Worm (Caenorhabditis elegans): ENCODE data around the gene gld-3.

Gene gld-3

DNA sequence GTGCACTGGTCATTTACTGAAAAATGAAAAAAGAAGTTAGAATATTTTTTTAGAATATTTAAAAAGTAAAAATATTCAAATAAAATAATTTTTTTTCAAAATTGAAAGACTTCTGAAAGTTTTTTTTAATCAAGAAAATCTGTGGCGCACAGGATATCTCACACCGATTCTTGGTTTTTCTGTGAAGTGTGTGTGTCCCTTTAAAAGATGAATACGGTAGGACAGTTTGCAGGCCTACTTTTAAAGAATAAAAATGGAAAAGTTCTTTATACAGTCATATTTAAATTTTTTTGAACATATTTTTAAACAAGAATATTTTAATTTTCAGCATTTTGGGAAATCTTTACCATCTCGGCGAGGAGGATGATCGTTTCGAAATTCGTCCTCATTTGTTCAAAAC, 33.9 kb upstream of the gld-3 start, which contains the start of gene mct-5 (continued):
- no peak for TF ChIP-seq hlh-12 (tag; optimal IDR thresholded peaks at IDR 0.05)
- TF ChIP-seq sptf-2 (GFP tag; optimal IDR thresholded peaks at IDR 0.05), result no peak
- TF ChIP-seq him-1 (tag; optimal IDR thresholded peaks at IDR 0.05), result peak; percentile 21
- TF ChIP-seq madf-8 (GFP tag; conservative IDR thresholded peaks at IDR 0.05), result peak; percentile 98
- TF ChIP-seq unc-62 (GFP tag; optimal IDR thresholded peaks at IDR 0.05), result no peak
- 0 out of 2 replicates have a peak, but pooled peaks have one; percentile 10 for TF ChIP-seq D2030.7 (GFP tag; IDR thresholded peaks at IDR 0.05)
- no peak for TF ChIP-seq Y53F4B.3 (GFP tag; IDR thresholded peaks at IDR 0.05)
- 0 out of 2 replicates have a peak, but pooled peaks have one; percentile 8 for TF ChIP-seq ceh-91 (GFP tag; IDR thresholded peaks at IDR 0.05)
- no peak for TF ChIP-seq sea-2 (GFP tag; IDR thresholded peaks at IDR 0.05)
- TF ChIP-seq ekl-4 (GFP tag; IDR thresholded peaks at IDR 0.05), result no peak
- no peak for TF ChIP-seq aptf-3 (GFP tag; IDR thresholded peaks at IDR 0.05)
- TF ChIP-seq F37B4.10 (GFP tag; IDR thresholded peaks at IDR 0.05), result no peak
- peak; percentile 99 for TF ChIP-seq madf-6 (GFP tag; IDR thresholded peaks at IDR 0.05)
- TF ChIP-seq lin-26 (GFP tag; IDR thresholded peaks at IDR 0.05), result no peak
- TF ChIP-seq nhr-27 (tag; optimal IDR thresholded peaks at IDR 0.05), result no peak
- no peak for TF ChIP-seq mes-4 (tag; optimal IDR thresholded peaks at IDR 0.05)
- peak; percentile 89 for TF ChIP-seq lsl-1 (GFP tag; optimal IDR thresholded peaks at IDR 0.05)
- TF ChIP-seq egrh-3 (GFP tag; IDR thresholded peaks at IDR 0.05), result no peak
- TF ChIP-seq zim-3 (tag; optimal IDR thresholded peaks at IDR 0.05), result no peak
- no peak for TF ChIP-seq pbrm-1 (GFP tag; IDR thresholded peaks at IDR 0.05)
- no peak for TF ChIP-seq cebp-2 (GFP tag; IDR thresholded peaks at IDR 0.05)
- no peak for TF ChIP-seq rpc-1 (optimal IDR thresholded peaks at IDR 0.05)
- no peak for TF ChIP-seq rpc-1 (tag; optimal IDR thresholded peaks at IDR 0.05)
- TF ChIP-seq K12H6.12 (tag; optimal IDR thresholded peaks at IDR 0.05), result no peak
- TF ChIP-seq B0019.2 (GFP tag; conservative IDR thresholded peaks at IDR 0.05), result no peak
- no peak for TF ChIP-seq nfya-1 (tag; optimal IDR thresholded peaks at IDR 0.05; ENCODE audit: borderline replicate concordance, insufficient read depth)
- TF ChIP-seq madf-3 (GFP tag; IDR thresholded peaks at IDR 0.05), result no peak
- no peak for TF ChIP-seq unc-130 (GFP tag; optimal IDR thresholded peaks at IDR 0.05)
- TF ChIP-seq hrde-1 (tag; optimal IDR thresholded peaks at IDR 0.05; ENCODE audit: borderline replicate concordance), result no peak
- TF ChIP-seq F33H1.4 (GFP tag; IDR thresholded peaks at IDR 0.05), result peak; percentile 58
- no peak for TF ChIP-seq ama-1 (optimal IDR thresholded peaks at IDR 0.05)
- TF ChIP-seq ama-1 (GFP tag; optimal IDR thresholded peaks at IDR 0.05), result no peak

DNA sequence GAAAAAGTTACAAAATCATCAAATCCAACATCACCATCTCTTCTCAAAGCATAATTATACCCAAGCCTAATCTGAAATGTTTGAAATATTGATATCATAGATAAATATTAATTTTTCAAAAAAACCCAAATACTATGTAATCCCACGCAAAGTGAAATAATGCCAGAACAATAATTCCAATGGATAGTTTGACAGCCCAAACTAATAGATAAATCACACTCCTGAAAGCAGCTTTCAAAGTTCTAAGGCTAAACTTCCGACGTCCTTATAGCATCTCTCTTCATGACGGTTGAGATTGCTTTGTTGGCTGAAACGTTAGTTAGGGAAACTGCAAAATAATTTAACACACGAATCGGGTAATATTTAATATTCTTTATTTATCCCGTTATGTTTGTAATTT, 33.2 kb upstream of the gld-3 start:
- TF ChIP-seq Y53G8AR.9 (GFP tag; conservative IDR thresholded peaks at IDR 0.05), result 0 out of 2 replicates have a peak, but pooled peaks have one; percentile 50
- TF ChIP-seq him-1 (tag; optimal IDR thresholded peaks at IDR 0.05), result peak; percentile 53
- no peak for TF ChIP-seq tbx-9 (tag; optimal IDR thresholded peaks at IDR 0.05; ENCODE audit: borderline replicate concordance)
- TF ChIP-seq hsf-1 (GFP tag; IDR thresholded peaks at IDR 0.05), result no peak
- no peak for TF ChIP-seq ztf-3 (GFP tag; optimal IDR thresholded peaks at IDR 0.05)
- 0 out of 2 replicates have a peak, but pooled peaks have one; percentile 7 for TF ChIP-seq hmg-1.2 (GFP tag; IDR thresholded peaks at IDR 0.05)
- no peak for TF ChIP-seq ceh-100 (GFP tag; IDR thresholded peaks at IDR 0.05)
- TF ChIP-seq madf-3 (GFP tag; IDR thresholded peaks at IDR 0.05), result peak; percentile 64; the same call in 1 of the 2 replicates

DNA sequence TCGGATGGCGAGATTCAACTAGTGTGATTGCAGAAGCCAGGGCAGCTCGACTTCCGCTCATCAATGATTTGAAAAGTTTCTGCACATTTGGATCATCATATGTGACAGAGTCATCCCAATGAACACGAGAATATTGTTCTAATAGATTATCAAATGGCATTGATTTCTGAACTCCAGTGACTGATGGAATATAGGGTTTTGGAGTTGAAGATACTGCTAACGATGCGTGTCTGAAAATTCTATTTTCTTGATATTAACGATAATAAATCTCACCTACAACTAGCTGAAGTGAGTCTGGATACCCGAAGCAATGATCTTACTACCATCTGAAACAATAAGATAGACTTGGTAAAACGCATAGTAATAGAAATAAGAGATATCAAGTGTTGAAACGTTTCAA, 31.6 kb upstream of the gld-3 start, which contains the start of gene mmaa-1:
Gene mmaa-1 (minus strand): TSS at position 328 of the 400 bp plus-strand sequence.
- TF ChIP-seq nhr-27 (tag; optimal IDR thresholded peaks at IDR 0.05) (no peak), snpc-1.3 (tag; optimal IDR thresholded peaks at IDR 0.05; ENCODE audit: insufficient read depth) (no peak), zfh-2 (GFP tag; conservative IDR thresholded peaks at IDR 0.05) (no peak), sdz-38 (tag; optimal IDR thresholded peaks at IDR 0.05) (no peak), cebp-2 (GFP tag; IDR thresholded peaks at IDR 0.05) (no peak), ztf-6 (GFP tag; IDR thresholded peaks at IDR 0.05) (no peak), tlf-1 (GFP tag; optimal IDR thresholded peaks at IDR 0.05) (no peak), hlh-12 (tag; optimal IDR thresholded peaks at IDR 0.05) (no peak), ceh-79 (tag; optimal IDR thresholded peaks at IDR 0.05) (no peak), madf-10 (tag; optimal IDR thresholded peaks at IDR 0.05) (peak; percentile 3), snpc-4 (GFP tag; optimal IDR thresholded peaks at IDR 0.05) (no peak), snpc-4 (tag; optimal IDR thresholded peaks at IDR 0.05) (no peak), ztf-3 (GFP tag; optimal IDR thresholded peaks at IDR 0.05) (no peak), Y53G8AR.9 (GFP tag; conservative IDR thresholded peaks at IDR 0.05) (peak; percentile 88), nhr-80 (tag; optimal IDR thresholded peaks at IDR 0.05) (no peak), lin-35 (GFP tag; optimal IDR thresholded peaks at IDR 0.05) (no peak)

All from whole organism, young adult.